Worm (Caenorhabditis elegans) whole organism, midembryonic: ENCODE data around the gene C35A5.4.

Experiments used
- T22C8.4 ChIP-seq: fragments of 200-800 bp; sonication (Bioruptor generic); IDR thresholded peaks from 2 replicates; pipeline ENCODE4 v1.3.6; 2022; ENCODE audit warnings: missing genetic modification characterization, missing compliant biosample characterization
- med-1 ChIP-seq: sonication (generic microtip); optimal IDR thresholded peaks from 2 replicates; lab custom pipeline; 2017; ENCODE audit warnings: missing genetic modification characterization, mild to moderate bottlenecking, missing compliant biosample characterization, antibody characterized with exemption, missing genetic modification reagents; ENCODE audit not compliant: insufficient read depth
- ref-1 ChIP-seq: fragments of 200-800 bp; sonication (Bioruptor generic); conservative IDR thresholded peaks from 2 replicates; pipeline ENCODE4 v1.3.6; 2022; ENCODE audit warnings: missing genetic modification reagents, missing genetic modification characterization, missing compliant biosample characterization
- tab-1 ChIP-seq: fragments of 200-800 bp; sonication (Bioruptor generic); IDR thresholded peaks from 2 replicates; pipeline ENCODE4 v1.3.6; 2022; ENCODE audit warnings: missing genetic modification characterization, missing compliant biosample characterization
- ztf-29 ChIP-seq: fragments of 200-800 bp; sonication (Bioruptor generic); IDR thresholded peaks from 2 replicates; pipeline ENCODE4 v1.3.6; 2022; ENCODE audit warnings: missing genetic modification reagents, missing genetic modification characterization, missing compliant biosample characterization

- TF ChIP-seq T22C8.4 (GFP tag; lab: Robert Waterston, UW), result no peak
- TF ChIP-seq ref-1 (GFP tag; lab: Robert Waterston, UW), result no peak
- no peak for TF ChIP-seq ztf-29
- TF ChIP-seq tab-1 (GFP tag; lab: Robert Waterston, UW), result no peak
- no peak for TF ChIP-seq med-1 (GFP tag; lab: Kevin White, UChicago)
These were observed 6.8 kb upstream of the C35A5.4 start, which contains the start of gene ncx-5 for ce11 chrV:10489998-10490397.
